Worm (Caenorhabditis elegans): ENCODE measurements around the gene pid-1.

ce11 chrII:7708540-7708939 lies 18.2 kb upstream of the pid-1 start, which contains the start of gene B0495.9:
- no peak for TF ChIP-seq unc-62 (GFP tag; optimal IDR thresholded peaks at IDR 0.05)
- TF ChIP-seq mab-5 (tag; optimal IDR thresholded peaks at IDR 0.05) = peak; percentile 23
- peak; percentile 79 for TF ChIP-seq lin-13 (tag; optimal IDR thresholded peaks at IDR 0.05)
- TF ChIP-seq pha-4 (tag; optimal IDR thresholded peaks at IDR 0.05) = peak; percentile 45
- peak; percentile 94 for TF ChIP-seq ztf-11 (tag; optimal IDR thresholded peaks at IDR 0.05)
- peak; percentile 69 for TF ChIP-seq lsy-2 (tag; optimal IDR thresholded peaks at IDR 0.05)
- TF ChIP-seq unc-120 (tag; optimal IDR thresholded peaks at IDR 0.05; ENCODE audit: poor library complexity, severe bottlenecking) = peak; percentile 75
